Worm (Caenorhabditis elegans) whole organism, L1 larva: ENCODE results near the gene sfxn-1.5.

ENCODE experiments used
- C04F5.9 ChIP-seq: sonication (generic microtip); optimal IDR thresholded peaks from 2 replicates; lab custom pipeline; 2016; ENCODE audit warnings: missing genetic modification characterization, missing compliant biosample characterization
- F16B12.6 ChIP-seq: fragments of 150-350 bp; optimal IDR thresholded peaks from 2 replicates; lab custom pipeline; 2014; ENCODE audit warnings: missing biosample characterization, missing genetic modification characterization
- aha-1 ChIP-seq: fragments of 150-350 bp; optimal IDR thresholded peaks from 2 replicates; lab custom pipeline; 2014; ENCODE audit warnings: missing biosample characterization, missing genetic modification characterization
- aly-2 ChIP-seq: fragments of 150-350 bp; optimal IDR thresholded peaks from 2 replicates; lab custom pipeline; 2014; ENCODE audit warnings: missing biosample characterization, missing genetic modification characterization
- efl-3 ChIP-seq: fragments of 200-800 bp; sonication (Bioruptor generic); optimal IDR thresholded peaks from 2 replicates; lab custom pipeline; 2018; ENCODE audit warnings: mild to moderate bottlenecking, missing genetic modification characterization, missing compliant biosample characterization
- egl-13 ChIP-seq: sonication (generic microtip); optimal IDR thresholded peaks from 2 replicates; lab custom pipeline; 2016; ENCODE audit warnings: missing genotype, missing genetic modification reagents, missing genetic modification characterization, missing compliant biosample characterization
- elt-2 ChIP-seq: sonication (generic microtip); optimal IDR thresholded peaks from 2 replicates; lab custom pipeline; 2016; ENCODE audit warnings: missing genetic modification characterization, mild to moderate bottlenecking, inconsistent platforms, missing compliant biosample characterization, missing genetic modification reagents
- ets-5 ChIP-seq: fragments of 200-800 bp; sonication (Bioruptor generic); IDR thresholded peaks from 2 replicates; pipeline ENCODE4 v1.3.6; 2022; ENCODE audit warnings: missing genetic modification characterization, missing compliant biosample characterization
- fkh-10 ChIP-seq: sonication (generic microtip); optimal IDR thresholded peaks from 2 replicates; lab custom pipeline; 2017; ENCODE audit warnings: missing biosample characterization, missing genetic modification reagents, missing genetic modification characterization
- grh-1 ChIP-seq: fragments of 200-800 bp; sonication (Bioruptor generic); IDR thresholded peaks from 2 replicates; pipeline ENCODE4 v1.3.6; 2022; ENCODE audit warnings: missing genetic modification reagents, missing genetic modification characterization, missing compliant biosample characterization
- hpl-2 ChIP-seq: fragments of 150-350 bp; optimal IDR thresholded peaks from 2 replicates; lab custom pipeline; 2014; ENCODE audit warnings: missing biosample characterization, missing genetic modification reagents, missing genetic modification characterization
- lin-13 ChIP-seq: fragments of 150-350 bp; optimal IDR thresholded peaks from 2 replicates; lab custom pipeline; 2014; ENCODE audit warnings: missing biosample characterization, missing genetic modification reagents, missing genetic modification characterization
- lin-14 ChIP-seq: fragments of 200-800 bp; sonication (Bioruptor generic); optimal IDR thresholded peaks from 2 replicates; lab custom pipeline; 2018; ENCODE audit warnings: mild to moderate bottlenecking, missing genetic modification characterization, moderate library complexity, missing compliant biosample characterization
- lin-15B ChIP-seq: fragments of 150-350 bp; sonication (generic microtip); optimal IDR thresholded peaks from 3 replicates; lab custom pipeline; 2014; ENCODE audit warnings: missing biosample characterization, missing genetic modification characterization
- lin-35 ChIP-seq, 2 experiments: fragments of 150-350 bp; optimal IDR thresholded peaks; 2 replicates each; lab custom pipeline; 2014; ENCODE audit warnings: missing biosample characterization in 2 of 2, missing genetic modification characterization in 2 of 2, missing genetic modification reagents in 2 of 2
- lin-39 ChIP-seq: fragments of 150-350 bp; optimal IDR thresholded peaks from 2 replicates; lab custom pipeline; 2014; ENCODE audit warnings: missing biosample characterization, missing genetic modification reagents, missing genetic modification characterization
- mdl-1 ChIP-seq, 2 experiments: fragments of 150-350 bp; optimal IDR thresholded peaks; 2 replicates each; lab custom pipeline; 2014 to 2017; ENCODE audit warnings: missing biosample characterization in 2 of 2, missing genetic modification characterization in 2 of 2, inconsistent platforms in 1 of 2
- nhr-11 ChIP-seq: fragments of 150-350 bp; optimal IDR thresholded peaks from 2 replicates; lab custom pipeline; 2014; ENCODE audit warnings: missing biosample characterization, missing genetic modification characterization
- nhr-28 ChIP-seq: fragments of 150-350 bp; optimal IDR thresholded peaks from 2 replicates; lab custom pipeline; 2014; ENCODE audit warnings: missing biosample characterization, missing genetic modification characterization
- nhr-47 ChIP-seq: sonication (generic microtip); optimal IDR thresholded peaks from 2 replicates; lab custom pipeline; 2016; ENCODE audit warnings: mild to moderate bottlenecking, missing genetic modification characterization, moderate library complexity, missing compliant biosample characterization
- nhr-71 ChIP-seq: sonication (generic microtip); optimal IDR thresholded peaks from 2 replicates; lab custom pipeline; 2016; ENCODE audit warnings: mild to moderate bottlenecking, missing genetic modification characterization, moderate library complexity, missing compliant biosample characterization
- nhr-77 ChIP-seq: fragments of 150-350 bp; optimal IDR thresholded peaks from 2 replicates; lab custom pipeline; 2014; ENCODE audit warnings: missing biosample characterization, missing genetic modification characterization
- nhr-84 ChIP-seq: sonication (generic microtip); optimal IDR thresholded peaks from 2 replicates; lab custom pipeline; 2017; ENCODE audit warnings: missing biosample characterization, missing genetic modification characterization
- nhr-85 ChIP-seq: sonication (generic microtip); peaks from one replicate; lab custom pipeline; 2016; ENCODE audit warnings: missing genetic modification characterization, inconsistent platforms, missing compliant biosample characterization
- snpc-4 ChIP-seq: fragments of 150-350 bp; optimal IDR thresholded peaks from 2 replicates; lab custom pipeline; 2014; ENCODE audit warnings: missing biosample characterization, missing genetic modification characterization
- snu-23 ChIP-seq: sonication (generic microtip); optimal IDR thresholded peaks from 2 replicates; lab custom pipeline; 2016; ENCODE audit warnings: missing genetic modification characterization, missing compliant biosample characterization
- sup-37 ChIP-seq: fragments of 200-800 bp; sonication (Bioruptor generic); optimal IDR thresholded peaks from 2 replicates; lab custom pipeline; 2018; ENCODE audit warnings: mild to moderate bottlenecking, missing genetic modification characterization, missing compliant biosample characterization
- swsn-7 ChIP-seq: sonication (generic microtip); optimal IDR thresholded peaks from 2 replicates; lab custom pipeline; 2016; ENCODE audit warnings: missing genetic modification characterization, missing compliant biosample characterization
- unc-30 ChIP-seq: sonication (generic microtip); optimal IDR thresholded peaks from 2 replicates; lab custom pipeline; 2017; ENCODE audit warnings: missing biosample characterization, missing genetic modification characterization
- unc-86 ChIP-seq: sonication (generic microtip); optimal IDR thresholded peaks from 2 replicates; lab custom pipeline; 2016; ENCODE audit warnings: missing genetic modification characterization, missing compliant biosample characterization
- vab-15 ChIP-seq: sonication (generic microtip); optimal IDR thresholded peaks from 2 replicates; lab custom pipeline; 2017; ENCODE audit warnings: missing genotype, mild to moderate bottlenecking, missing genetic modification characterization, missing compliant biosample characterization
- zag-1 ChIP-seq: fragments of 150-350 bp; optimal IDR thresholded peaks from 2 replicates; lab custom pipeline; 2014; ENCODE audit warnings: missing biosample characterization, missing genetic modification characterization
- zip-4 ChIP-seq: fragments of 200-800 bp; sonication (Bioruptor generic); optimal IDR thresholded peaks from 2 replicates; lab custom pipeline; 2018; ENCODE audit warnings: mild to moderate bottlenecking, missing genetic modification characterization, moderate library complexity, missing compliant biosample characterization
- ztf-11 ChIP-seq, 2 experiments: sonication (generic microtip); optimal IDR thresholded peaks; 2 replicates each; lab custom pipeline; 2016 to 2017; ENCODE audit warnings: missing genetic modification characterization in 2 of 2, missing biosample characterization in 1 of 2, missing compliant biosample characterization in 1 of 2

Gene sfxn-1.5

DNA sequence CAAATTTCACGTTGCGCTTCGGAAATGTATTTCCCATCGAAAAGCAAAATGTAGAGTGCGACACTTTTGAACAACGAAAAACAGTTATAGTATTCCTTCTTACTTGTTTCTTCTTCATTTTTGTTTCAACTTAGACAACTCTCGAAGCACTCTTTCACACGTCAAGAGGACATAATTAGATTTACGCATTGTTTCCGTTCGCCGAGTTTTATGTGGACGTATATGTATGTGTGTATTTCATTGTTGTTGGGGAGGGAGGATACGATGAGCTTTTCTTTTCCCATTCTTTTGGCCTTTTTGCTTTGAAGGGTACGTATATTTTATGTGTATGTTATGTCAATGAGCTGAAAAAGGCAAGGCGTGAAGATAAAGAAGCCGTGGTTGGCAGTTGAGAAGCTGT, 31.0 kb downstream of the sfxn-1.5 start:
- TF ChIP-seq C04F5.9 (tag; lab: Kevin White, UChicago) (no peak), fkh-10 (peak; percentile 60), lin-14 (GFP tag; lab: Kevin White, UChicago) (peak; percentile 27)
- TF ChIP-seq, all 84 proteins: peak for 2

DNA sequence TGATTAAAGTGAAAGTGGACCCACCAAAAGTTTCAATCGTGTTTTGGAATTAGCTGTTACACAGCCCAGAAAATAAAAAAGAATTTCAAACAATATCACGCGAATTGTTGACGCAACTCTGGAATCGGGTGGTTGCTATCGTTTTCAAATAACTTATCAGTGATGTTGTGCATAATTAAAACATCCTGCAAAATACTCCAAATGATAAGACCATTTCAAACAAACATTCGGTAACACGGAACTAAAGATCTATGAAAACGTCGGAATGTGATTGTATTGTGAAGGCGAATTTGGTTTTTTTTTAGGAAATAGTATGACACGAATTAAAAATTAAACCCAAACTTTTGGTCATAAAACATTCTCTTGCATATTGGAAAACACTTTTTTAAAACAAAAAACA, 32.9 kb downstream of the sfxn-1.5 start, which contains the start of gene spp-30:
Gene spp-30 (minus strand): TSS at position 101 of the 400 bp plus-strand sequence.
- TF ChIP-seq hpl-2 (GFP tag; lab: Kevin White, UChicago): no peak
- TF ChIP-seq grh-1 (GFP tag; lab: Robert Waterston, UW): no peak
- TF ChIP-seq lin-39 (tag; lab: Kevin White, UChicago): no peak
- TF ChIP-seq sup-37 (GFP tag; lab: Kevin White, UChicago): no peak
- no peak for TF ChIP-seq lin-35 (GFP tag; optimal IDR thresholded peaks at IDR 0.05; lab: Kevin White, UChicago)
- no peak for TF ChIP-seq aly-2 (tag; lab: Kevin White, UChicago)
- TF ChIP-seq C04F5.9 (tag; lab: Kevin White, UChicago): no peak
- no peak for TF ChIP-seq nhr-47 (tag; lab: Kevin White, UChicago)
- TF ChIP-seq elt-2 (tag; lab: Kevin White, UChicago): no peak
- no peak for TF ChIP-seq efl-3 (GFP tag; lab: Kevin White, UChicago)
- TF ChIP-seq nhr-71 (tag; lab: Kevin White, UChicago): no peak
- TF ChIP-seq nhr-85 (tag; lab: Kevin White, UChicago): no peak
- no peak for TF ChIP-seq egl-13 (tag; lab: Kevin White, UChicago)
- TF ChIP-seq, all 84 proteins: peak for 0

DNA sequence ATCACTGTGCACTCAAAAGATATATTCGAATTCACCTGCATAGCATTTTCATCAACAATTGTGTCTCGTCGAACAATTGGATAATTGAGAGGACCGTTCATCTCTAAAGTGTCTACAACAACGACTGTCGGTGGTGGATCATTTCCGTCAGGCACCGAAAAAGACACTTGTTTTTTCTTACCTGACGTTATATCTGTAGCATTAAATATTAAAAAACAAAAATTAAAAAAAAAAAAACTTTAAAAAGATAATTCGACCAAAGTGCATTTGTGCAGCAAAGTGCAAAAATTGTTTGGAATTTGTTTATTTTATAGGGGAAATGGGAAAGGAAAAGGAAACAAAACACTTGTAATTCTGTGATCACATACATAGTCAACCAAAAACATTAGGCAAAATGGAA, 34.4 kb downstream of the sfxn-1.5 start, which contains the start of gene twk-44:
Gene twk-44 (minus strand): TSS at position 101 of the 400 bp plus-strand sequence.
- no peak for TF ChIP-seq unc-30 (tag; lab: Kevin White, UChicago)

DNA sequence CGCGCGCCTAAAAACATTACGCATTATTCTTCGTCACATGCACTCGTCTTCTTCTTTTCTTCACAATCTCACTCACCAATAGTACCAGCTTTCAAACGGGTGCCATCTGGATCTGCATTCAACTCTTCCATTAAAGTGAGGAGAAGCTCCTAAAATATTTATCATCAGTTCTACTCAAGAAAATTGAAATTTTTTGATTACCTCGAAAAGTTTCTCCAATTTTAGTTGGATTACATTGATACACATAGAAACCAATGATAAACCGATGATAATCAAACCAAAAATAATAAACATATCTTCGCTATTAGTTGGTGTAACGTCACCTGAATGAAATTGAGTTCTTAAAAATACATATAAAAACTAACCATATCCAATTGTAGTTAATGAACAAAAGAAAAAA, 36.8 kb downstream of the sfxn-1.5 start:
- no peak for TF ChIP-seq ets-5 (GFP tag; lab: Robert Waterston, UW)
- TF ChIP-seq ztf-11 (tag; optimal IDR thresholded peaks at IDR 0.05; lab: Kevin White, UChicago): no peak
- TF ChIP-seq swsn-7 (tag; lab: Kevin White, UChicago): no peak
- TF ChIP-seq nhr-77 (tag; lab: Kevin White, UChicago): no peak
- TF ChIP-seq zag-1 (tag; lab: Kevin White, UChicago): no peak
- TF ChIP-seq nhr-11: no peak
- no peak for TF ChIP-seq aha-1 (tag; lab: Kevin White, UChicago)
- TF ChIP-seq mdl-1 (tag; optimal IDR thresholded peaks at IDR 0.05; lab: Kevin White, UChicago): no peak
- no peak for TF ChIP-seq snu-23 (GFP tag; lab: Kevin White, UChicago)
- no peak for TF ChIP-seq zip-4 (GFP tag; lab: Kevin White, UChicago)
- TF ChIP-seq F16B12.6: no peak
- no peak for TF ChIP-seq lin-13 (GFP tag; lab: Kevin White, UChicago)
- no peak for TF ChIP-seq nhr-28
- TF ChIP-seq unc-86 (tag; lab: Kevin White, UChicago): no peak
- no peak for TF ChIP-seq lin-15B (tag; lab: Kevin White, UChicago)
- TF ChIP-seq vab-15 (tag; lab: Kevin White, UChicago): no peak

DNA sequence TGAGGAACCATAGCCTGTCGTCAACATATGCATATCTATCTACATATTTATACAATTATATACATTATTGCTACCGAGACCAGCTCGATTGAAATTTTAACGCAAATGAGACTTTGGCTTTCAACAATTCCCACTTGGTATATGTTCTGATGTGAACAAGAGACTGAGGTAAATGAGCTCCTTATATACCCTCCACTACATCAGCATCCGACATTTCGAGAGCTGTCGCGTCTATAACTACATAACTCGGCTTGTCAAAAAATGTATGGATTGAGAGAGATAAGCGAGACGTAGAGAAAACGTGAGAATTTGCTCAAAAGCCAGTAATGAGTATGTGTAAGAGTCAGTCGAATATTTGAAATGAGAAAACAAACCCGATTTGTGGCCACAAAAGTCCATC, 38.0 kb downstream of the sfxn-1.5 start:
- TF ChIP-seq snpc-4 (tag; lab: Kevin White, UChicago) (peak; percentile 59), nhr-84 (tag; lab: Kevin White, UChicago) (no peak)
